Fruit fly (Drosophila melanogaster) whole organism, embryonic: ENCODE data around the gene Drsl4.

Source experiments
- ATbp ChIP-seq: fragments of 200-800 bp; sonication (Bioruptor generic); optimal IDR thresholded peaks from 2 replicates; lab custom pipeline; 2017; ENCODE audit warnings: missing biosample characterization, mild to moderate bottlenecking, missing genetic modification characterization, missing genetic modification reagents
- Atf3 ChIP-seq: fragments of 200-800 bp; sonication (Bioruptor generic); optimal IDR thresholded peaks from 3 replicates; lab custom pipeline; 2016; ENCODE audit warnings: missing biosample characterization, missing genetic modification characterization
- Atf6 ChIP-seq: fragments of 200-800 bp; sonication (Bioruptor generic); IDR thresholded peaks from 2 replicates; pipeline ENCODE4 v1.3.6; 2022; ENCODE audit warnings: missing biosample characterization, missing genetic modification characterization
- BEAF-32 ChIP-seq: fragments of 200-800 bp; sonication (Bioruptor generic); optimal IDR thresholded peaks from 3 replicates; lab custom pipeline; 2017; ENCODE audit warnings: missing biosample characterization, missing genetic modification characterization, mild to moderate bottlenecking, moderate library complexity, missing genetic modification reagents
- CG10462 ChIP-seq: fragments of 200-800 bp; sonication (Bioruptor generic); optimal IDR thresholded peaks from 2 replicates; lab custom pipeline; 2016; ENCODE audit warnings: missing biosample characterization, missing genetic modification characterization
- CG11456 ChIP-seq: fragments of 200-800 bp; sonication (Bioruptor generic); IDR thresholded peaks from 3 replicates; pipeline ENCODE4 v1.3.6; 2022; ENCODE audit warnings: missing biosample characterization, missing genetic modification characterization
- CG17912 ChIP-seq: fragments of 200-800 bp; sonication (Bioruptor generic); optimal IDR thresholded peaks from 2 replicates; lab custom pipeline; 2018; ENCODE audit warnings: missing biosample characterization, mild to moderate bottlenecking, missing genetic modification characterization
- CG2129 ChIP-seq: fragments of 200-800 bp; sonication (Bioruptor generic); IDR thresholded peaks from 2 replicates; pipeline ENCODE4 v1.3.6; 2022; ENCODE audit warnings: missing biosample characterization, missing genetic modification characterization; ENCODE audit not compliant: partially characterized antibody
- CG3726 ChIP-seq: fragments of 200-800 bp; sonication (Bioruptor generic); IDR thresholded peaks from 3 replicates; pipeline ENCODE4, ENCODE4 v1.3.6; 2022; ENCODE audit warnings: missing biosample characterization, missing genetic modification characterization
- CG4617 ChIP-seq: fragments of 200-800 bp; sonication (Bioruptor generic); optimal IDR thresholded peaks from 3 replicates; lab custom pipeline; 2016; ENCODE audit warnings: missing biosample characterization, missing genetic modification characterization, borderline replicate concordance
- CG6272 ChIP-seq: fragments of 200-800 bp; sonication (Bioruptor generic); IDR thresholded peaks from 2 replicates; pipeline ENCODE4 v1.3.6; 2022; ENCODE audit warnings: missing biosample characterization, missing genetic modification characterization
- CG6813 ChIP-seq: fragments of 200-800 bp; sonication (Bioruptor generic); optimal IDR thresholded peaks from 2 replicates; lab custom pipeline; 2017; ENCODE audit warnings: missing biosample characterization, missing genetic modification characterization, mild to moderate bottlenecking, moderate library complexity, missing genetic modification reagents
- CG7839 ChIP-seq: fragments of 200-800 bp; sonication (Bioruptor generic); optimal IDR thresholded peaks from 3 replicates; lab custom pipeline; 2018; ENCODE audit warnings: missing biosample characterization, mild to moderate bottlenecking, missing genetic modification characterization, moderate library complexity
- CG8281 ChIP-seq: fragments of 200-800 bp; sonication (Bioruptor generic); optimal IDR thresholded peaks from 2 replicates; lab custom pipeline; 2018; ENCODE audit warnings: missing biosample characterization, mild to moderate bottlenecking, missing genetic modification characterization, moderate library complexity
- CG8290 ChIP-seq, 3 experiments: fragments of 200-800 bp; sonication (Bioruptor generic); optimal IDR thresholded peaks; 2 replicates each; lab custom pipeline; 2016 to 2019; ENCODE audit warnings: missing biosample characterization in 3 of 3, missing genetic modification characterization in 3 of 3, mild to moderate bottlenecking in 2 of 3, moderate library complexity in 1 of 3
- CrebB ChIP-seq: fragments of 200-800 bp; sonication (Bioruptor generic); optimal IDR thresholded peaks from 3 replicates; lab custom pipeline; 2018; ENCODE audit warnings: missing biosample characterization, mild to moderate bottlenecking, missing genetic modification characterization
- D19B ChIP-seq: fragments of 200-800 bp; sonication (Bioruptor generic); optimal IDR thresholded peaks from 2 replicates; lab custom pipeline; 2017; ENCODE audit warnings: missing biosample characterization, mild to moderate bottlenecking, missing genetic modification characterization
- Deaf1 ChIP-seq: fragments of 200-800 bp; optimal IDR thresholded peaks from 3 replicates; lab custom pipeline; 2019; ENCODE audit warnings: missing biosample characterization, mild to moderate bottlenecking, missing genetic modification characterization, moderate library complexity
- Dref ChIP-seq: fragments of 200-800 bp; sonication (Bioruptor generic); IDR thresholded peaks from 2 replicates; pipeline ENCODE4 v1.3.6; 2022; ENCODE audit warnings: missing biosample characterization, missing genetic modification characterization
- Ets97D ChIP-seq: fragments of 200-800 bp; sonication (Bioruptor generic); optimal IDR thresholded peaks from 3 replicates; lab custom pipeline; 2016; ENCODE audit warnings: missing biosample characterization, missing genetic modification characterization
- Fer1 ChIP-seq: fragments of 200-800 bp; sonication (Bioruptor generic); optimal IDR thresholded peaks from 2 replicates; lab custom pipeline; 2017; ENCODE audit warnings: missing biosample characterization, mild to moderate bottlenecking, missing genetic modification characterization
- Hr78 ChIP-seq, 2 experiments: fragments of 200-800 bp in 1 of 2; fragments of >200 bp in 1 of 2; sonication (Bioruptor generic) in 1 of 2; optimal IDR thresholded peaks; 2 replicates each; lab custom pipeline; 2017 to 2019; ENCODE audit warnings: missing biosample characterization in 2 of 2, missing genetic modification characterization in 2 of 2, mild to moderate bottlenecking in 1 of 2, moderate library complexity in 1 of 2
- Jarid2 ChIP-seq: fragments of 200-800 bp; sonication (Bioruptor generic); optimal IDR thresholded peaks from 3 replicates; lab custom pipeline; 2017; ENCODE audit warnings: mild to moderate bottlenecking, missing biosample characterization, missing genetic modification reagents, missing genetic modification characterization
- Mad ChIP-seq: fragments of 200-800 bp; sonication (Bioruptor generic); optimal IDR thresholded peaks from 2 replicates; lab custom pipeline; 2016; ENCODE audit warnings: missing biosample characterization, missing genetic modification characterization
- NK7.1 ChIP-seq: fragments of 200-800 bp; sonication (Bioruptor generic); optimal IDR thresholded peaks from 3 replicates; lab custom pipeline; 2016; ENCODE audit warnings: missing biosample characterization, missing genetic modification characterization
- Poxn ChIP-seq: fragments of 200-800 bp; sonication (Bioruptor generic); IDR thresholded peaks from 2 replicates; pipeline ENCODE4 v1.3.6; 2022; ENCODE audit warnings: missing biosample characterization, missing genetic modification characterization
- Sry-δ ChIP-seq: fragments of 200-800 bp; sonication (Bioruptor generic); optimal IDR thresholded peaks from 2 replicates; lab custom pipeline; 2016; ENCODE audit warnings: missing biosample characterization, missing genetic modification characterization
- Taf1 ChIP-seq: fragments of 200-800 bp; sonication (Bioruptor generic); IDR thresholded peaks from 2 replicates; pipeline ENCODE4 v1.3.6; 2022; ENCODE audit warnings: missing biosample characterization, missing genetic modification characterization
- ato ChIP-seq: fragments of 200-800 bp; sonication (Bioruptor generic); IDR thresholded peaks from 2 replicates; pipeline ENCODE4 v1.3.6; 2022; ENCODE audit warnings: missing biosample characterization, missing genetic modification characterization; ENCODE audit not compliant: partially characterized antibody
- bowl ChIP-seq: fragments of 200-800 bp; sonication (Bioruptor generic); IDR thresholded peaks from 2 replicates; pipeline ENCODE4 v1.3.6; 2022; ENCODE audit warnings: missing biosample characterization, missing genetic modification characterization
- croc ChIP-seq: fragments of 200-800 bp; sonication (Bioruptor generic); conservative IDR thresholded peaks from 3 replicates; pipeline ENCODE4 v1.3.6; 2022; ENCODE audit warnings: missing biosample characterization, missing genetic modification characterization
- cwo ChIP-seq: fragments of 200-800 bp; sonication (Bioruptor generic); optimal IDR thresholded peaks from 3 replicates; lab custom pipeline; 2017; ENCODE audit warnings: missing biosample characterization, missing genetic modification characterization, mild to moderate bottlenecking, moderate library complexity, missing genetic modification reagents
- ham ChIP-seq: fragments of 200-800 bp; sonication (Bioruptor generic); IDR thresholded peaks from 2 replicates; pipeline ENCODE4 v1.3.6; 2022; ENCODE audit warnings: missing biosample characterization, missing genetic modification characterization
- ken ChIP-seq: fragments of 200-800 bp; sonication (Bioruptor generic); IDR thresholded peaks from 3 replicates; pipeline ENCODE4 v1.3.6; 2022; ENCODE audit warnings: missing biosample characterization, missing genetic modification characterization
- lola ChIP-seq, 3 experiments: fragments of >200 bp in 2 of 3; fragments of 200-800 bp in 1 of 3; sonication (Bioruptor generic) in 1 of 3; optimal IDR thresholded peaks; 2 replicates each; lab custom pipeline; 2017 to 2019; ENCODE audit warnings: missing biosample characterization in 3 of 3, missing genetic modification characterization in 3 of 3, mild to moderate bottlenecking in 1 of 3, moderate library complexity in 1 of 3
- nom ChIP-seq: fragments of 200-800 bp; sonication (Bioruptor generic); optimal IDR thresholded peaks from 2 replicates; lab custom pipeline; 2017; ENCODE audit warnings: missing biosample characterization, missing genetic modification characterization, mild to moderate bottlenecking, moderate library complexity, missing genetic modification reagents
- otp ChIP-seq: fragments of 200-800 bp; sonication (Bioruptor generic); IDR thresholded peaks from 3 replicates; pipeline ENCODE4, ENCODE4 v1.3.6; 2022; ENCODE audit warnings: missing biosample characterization, missing genetic modification characterization
- pfk ChIP-seq: fragments of 200-800 bp; sonication (Bioruptor generic); optimal IDR thresholded peaks from 2 replicates; lab custom pipeline; 2018; ENCODE audit warnings: missing biosample characterization, mild to moderate bottlenecking, missing genetic modification characterization, moderate library complexity
- repo ChIP-seq: fragments of 200-800 bp; sonication (Bioruptor generic); optimal IDR thresholded peaks from 2 replicates; lab custom pipeline; 2016; ENCODE audit warnings: missing biosample characterization, missing genetic modification characterization
- shn ChIP-seq: fragments of 200-800 bp; sonication (Bioruptor generic); optimal IDR thresholded peaks from 3 replicates; lab custom pipeline; 2016; ENCODE audit warnings: missing biosample characterization, missing genetic modification characterization
- so ChIP-seq: fragments of 200-800 bp; sonication (Bioruptor generic); IDR thresholded peaks from 3 replicates; pipeline ENCODE4 v1.3.6; 2022; ENCODE audit warnings: missing biosample characterization, missing genetic modification characterization
- sqz ChIP-seq: fragments of 200-800 bp; sonication (Bioruptor generic); optimal IDR thresholded peaks from 3 replicates; lab custom pipeline; 2018; ENCODE audit warnings: missing biosample characterization, mild to moderate bottlenecking, missing genetic modification characterization
- stwl ChIP-seq: fragments of 200-800 bp; sonication (Bioruptor generic); optimal IDR thresholded peaks from 3 replicates; lab custom pipeline; 2018; ENCODE audit warnings: missing biosample characterization, mild to moderate bottlenecking, missing genetic modification characterization, moderate library complexity
- twi ChIP-seq: fragments of 200-800 bp; optimal IDR thresholded peaks from 2 replicates; lab custom pipeline; 2019; ENCODE audit warnings: missing biosample characterization, mild to moderate bottlenecking, missing genetic modification characterization, moderate library complexity
- unc-4 ChIP-seq: fragments of 200-800 bp; sonication (Bioruptor generic); IDR thresholded peaks from 2 replicates; pipeline ENCODE4 v1.3.6; 2022; ENCODE audit warnings: missing biosample characterization, missing genetic modification characterization; ENCODE audit not compliant: partially characterized antibody
- vnd ChIP-seq: fragments of 200-800 bp; sonication (Bioruptor generic); IDR thresholded peaks from 3 replicates; pipeline ENCODE4 v1.3.6; 2022; ENCODE audit warnings: missing biosample characterization, missing genetic modification characterization; ENCODE audit not compliant: partially characterized antibody
- zfh2 ChIP-seq: fragments of 200-800 bp; sonication (Bioruptor generic); optimal IDR thresholded peaks from 2 replicates; lab custom pipeline; 2016; ENCODE audit warnings: missing biosample characterization, missing genetic modification characterization

Drsl4 gene

DNA sequence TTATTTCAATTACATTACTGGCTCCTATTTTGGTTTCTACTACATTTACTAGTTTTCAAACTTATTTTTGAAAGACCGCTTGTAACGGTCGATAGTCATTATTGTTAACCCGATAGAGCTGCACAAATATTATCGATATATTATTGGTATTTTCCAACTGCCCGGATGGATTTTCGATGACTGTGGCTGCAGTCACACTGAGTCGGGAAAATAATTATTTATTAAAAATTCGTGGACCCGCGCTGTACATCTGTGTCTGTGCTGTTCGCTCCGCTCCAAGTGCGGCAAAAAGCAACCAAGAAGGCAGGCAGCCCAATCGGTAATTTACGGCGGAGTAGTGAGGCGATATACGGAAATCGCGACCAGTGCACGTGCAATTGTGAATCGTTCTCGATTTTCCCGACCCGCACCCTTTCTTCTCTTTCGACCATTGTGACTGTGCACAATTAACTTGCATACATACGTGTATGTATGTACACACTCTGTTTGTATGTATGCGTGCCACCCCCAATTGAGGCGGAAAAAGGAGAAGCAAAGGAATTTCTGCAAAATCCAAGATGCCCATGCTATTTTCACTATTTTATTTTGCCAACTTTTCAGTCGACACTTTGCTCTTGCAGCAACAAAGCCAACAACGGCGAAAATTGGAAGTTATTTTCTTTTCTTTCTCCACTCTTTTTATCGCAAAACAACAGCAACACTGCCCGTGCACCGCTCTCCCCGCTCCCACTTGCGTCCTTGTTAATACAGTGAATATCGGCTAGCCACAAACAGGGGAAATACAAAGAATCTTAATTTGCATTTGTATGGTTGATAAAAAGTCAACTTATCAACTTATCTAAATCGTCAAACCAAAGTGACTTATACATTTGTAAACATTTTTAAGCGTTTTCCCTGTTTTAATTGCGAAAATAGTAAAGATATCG, 11.6 kb upstream of the Drsl4 start, which contains the start of gene ZnT63C (continued):
- TF ChIP-seq vnd (GFP tag; lab: Robert Waterston, UW) (peak; percentile 79), Jarid2 (peak; percentile 81), nom (peak; percentile 79), D19B (GFP tag; lab: Kevin White, UChicago) (no peak), so (GFP tag; lab: Robert Waterston, UW) (no peak), CG7839 (tag; lab: Kevin White, UChicago) (no peak), bowl (GFP tag; lab: Robert Waterston, UW) (0 out of 2 replicates have a peak, but pooled peaks have one; percentile 35), CG8281 (no peak), Hr78 (GFP tag; optimal IDR thresholded peaks at IDR 0.05; lab: Kevin White, UChicago) (no peak), ATbp (GFP tag; lab: Kevin White, UChicago) (no peak), CrebB (tag; lab: Kevin White, UChicago) (peak; percentile 6), sqz (GFP tag; lab: Kevin White, UChicago) (no peak), ham (GFP tag; lab: Robert Waterston, UW) (no peak), NK7.1 (GFP tag; lab: Kevin White, UChicago) (no peak), Sry-δ (GFP tag; lab: Kevin White, UChicago) (peak; percentile 52), Mad (peak; percentile 14), cwo (GFP tag; lab: Kevin White, UChicago) (peak; percentile 51), lola (GFP tag; optimal IDR thresholded peaks at IDR 0.05; lab: Kevin White, UChicago) (no peak), CG10462 (no peak), Atf6 (GFP tag; lab: Robert Waterston, UW) (no peak), CG6813 (GFP tag; lab: Kevin White, UChicago) (no peak), Dref (GFP tag; lab: Robert Waterston, UW) (peak; percentile 84), CG3726 (GFP tag; lab: Robert Waterston, UW) (no peak), repo (GFP tag; lab: Kevin White, UChicago) (no peak), Atf3 (GFP tag; lab: Kevin White, UChicago) (no peak), CG6272 (GFP tag; lab: Robert Waterston, UW) (no peak), ken (GFP tag; lab: Robert Waterston, UW) (no peak), twi (tag; lab: Kevin White, UChicago) (no peak), unc-4 (GFP tag; lab: Robert Waterston, UW) (peak; percentile 78), CG11456 (GFP tag; lab: Robert Waterston, UW) (no peak), BEAF-32 (GFP tag; lab: Kevin White, UChicago) (peak; percentile 70), Taf1 (GFP tag; lab: Robert Waterston, UW) (no peak), otp (peak; percentile 26; the same call in 1 of the 3 replicates), croc (GFP tag; lab: Robert Waterston, UW) (no peak), Ets97D (GFP tag; lab: Kevin White, UChicago) (peak; percentile 7), CG8290 (GFP tag; optimal IDR thresholded peaks at IDR 0.05; lab: Kevin White, UChicago) (no peak), CG8290 (tag; optimal IDR thresholded peaks at IDR 0.05; lab: Kevin White, UChicago) (peak in 1 of 2 experiments; percentile 30), pfk (GFP tag; lab: Kevin White, UChicago) (no peak), ato (GFP tag; lab: Robert Waterston, UW) (peak; percentile 93), Deaf1 (tag; lab: Kevin White, UChicago) (no peak), shn (GFP tag; lab: Kevin White, UChicago) (no peak), CG17912 (GFP tag; lab: Kevin White, UChicago) (no peak), Poxn (no peak), stwl (tag; lab: Kevin White, UChicago) (peak; percentile 76), CG4617 (GFP tag; lab: Kevin White, UChicago) (peak; percentile 82), zfh2 (GFP tag; lab: Kevin White, UChicago) (no peak), CG2129 (GFP tag; lab: Robert Waterston, UW) (0 out of 2 replicates have a peak, but pooled peaks have one; percentile 25), Fer1 (no peak)
